Worm (Caenorhabditis elegans) whole organism, late embryonic: ENCODE measurements around the gene sel-8.

Experiments
- C08G9.2 ChIP-seq: sonication (generic microtip); optimal IDR thresholded peaks from 2 replicates; lab custom pipeline; 2016; ENCODE audit warnings: mild to moderate bottlenecking, missing genetic modification characterization, moderate library complexity, missing compliant biosample characterization
- K02D7.2 ChIP-seq: sonication (generic microtip); optimal IDR thresholded peaks from 2 replicates; lab custom pipeline; 2017; ENCODE audit warnings: mild to moderate bottlenecking, missing genetic modification characterization, missing compliant biosample characterization
- K09A11.1 ChIP-seq: sonication (generic microtip); optimal IDR thresholded peaks from 2 replicates; lab custom pipeline; 2017; ENCODE audit warnings: antibody characterized with exemption, mild to moderate bottlenecking, missing genetic modification characterization, missing compliant biosample characterization; ENCODE audit not compliant: insufficient read depth
- T23F11.4 ChIP-seq: fragments of 200-800 bp; sonication (Bioruptor generic); optimal IDR thresholded peaks from 2 replicates; lab custom pipeline; 2018; ENCODE audit warnings: mild to moderate bottlenecking, missing genetic modification characterization, missing compliant biosample characterization
- ahr-1 ChIP-seq: sonication (generic microtip); optimal IDR thresholded peaks from 2 replicates; lab custom pipeline; 2016; ENCODE audit warnings: missing genetic modification characterization, missing compliant biosample characterization
- ceh-18 ChIP-seq: sonication (generic microtip); optimal IDR thresholded peaks from 2 replicates; lab custom pipeline; 2016; ENCODE audit warnings: missing genetic modification characterization, missing compliant biosample characterization
- ceh-2 ChIP-seq: sonication (generic microtip); optimal IDR thresholded peaks from 2 replicates; lab custom pipeline; 2016; ENCODE audit warnings: missing genotype, missing genetic modification characterization, missing compliant biosample characterization
- ceh-22 ChIP-seq: sonication (generic microtip); optimal IDR thresholded peaks from 2 replicates; lab custom pipeline; 2017; ENCODE audit warnings: missing biosample characterization, missing genetic modification characterization
- ceh-24 ChIP-seq: sonication (generic microtip); optimal IDR thresholded peaks from 2 replicates; lab custom pipeline; 2016; ENCODE audit warnings: mild to moderate bottlenecking, missing genetic modification characterization, missing compliant biosample characterization
- ceh-30 ChIP-seq: fragments of 150-350 bp; optimal IDR thresholded peaks from 2 replicates; lab custom pipeline; 2014; ENCODE audit warnings: missing biosample characterization, missing genetic modification characterization
- ceh-31 ChIP-seq: sonication (generic microtip); optimal IDR thresholded peaks from 2 replicates; lab custom pipeline; 2016; ENCODE audit warnings: missing genetic modification characterization, missing compliant biosample characterization
- ceh-34 ChIP-seq: sonication (generic microtip); optimal IDR thresholded peaks from 2 replicates; lab custom pipeline; 2016; ENCODE audit warnings: mild to moderate bottlenecking, missing genetic modification characterization, missing compliant biosample characterization
- ceh-6 ChIP-seq: fragments of 200-800 bp; sonication (Bioruptor generic); optimal IDR thresholded peaks from 2 replicates; lab custom pipeline; 2018; ENCODE audit warnings: mild to moderate bottlenecking, missing genetic modification characterization, missing compliant biosample characterization
- dve-1 ChIP-seq: sonication (generic microtip); optimal IDR thresholded peaks from 2 replicates; lab custom pipeline; 2017; ENCODE audit warnings: antibody characterized with exemption, mild to moderate bottlenecking, missing genetic modification characterization, missing compliant biosample characterization
- elt-2 ChIP-seq: sonication (generic microtip); optimal IDR thresholded peaks from 2 replicates; lab custom pipeline; 2016; ENCODE audit warnings: missing genetic modification reagents, missing genetic modification characterization, missing compliant biosample characterization
- elt-4 ChIP-seq: sonication (generic microtip); optimal IDR thresholded peaks from 2 replicates; lab custom pipeline; 2016; ENCODE audit warnings: missing genetic modification characterization, missing compliant biosample characterization
- ets-4 ChIP-seq: sonication (generic microtip); optimal IDR thresholded peaks from 2 replicates; lab custom pipeline; 2016; ENCODE audit warnings: missing genetic modification characterization, missing compliant biosample characterization
- fax-1 ChIP-seq: sonication (generic microtip); optimal IDR thresholded peaks from 2 replicates; lab custom pipeline; 2016; ENCODE audit warnings: missing genotype, missing genetic modification characterization, missing compliant biosample characterization
- fkh-10 ChIP-seq: fragments of 150-350 bp; optimal IDR thresholded peaks from 2 replicates; lab custom pipeline; 2014; ENCODE audit warnings: missing biosample characterization, missing genetic modification reagents, missing genetic modification characterization
- gmeb-2 ChIP-seq: sonication (generic microtip); optimal IDR thresholded peaks from 2 replicates; lab custom pipeline; 2016; ENCODE audit warnings: missing genetic modification characterization, inconsistent platforms, missing compliant biosample characterization
- hlh-13 ChIP-seq: fragments of 200-800 bp; sonication (Bioruptor generic); optimal IDR thresholded peaks from 2 replicates; lab custom pipeline; 2018; ENCODE audit warnings: mild to moderate bottlenecking, missing genetic modification characterization, missing compliant biosample characterization
- hlh-15 ChIP-seq: sonication (generic microtip); optimal IDR thresholded peaks from 2 replicates; lab custom pipeline; 2016; ENCODE audit warnings: missing genetic modification characterization, missing compliant biosample characterization
- hlh-30 ChIP-seq: sonication (generic microtip); optimal IDR thresholded peaks from 2 replicates; lab custom pipeline; 2017; ENCODE audit warnings: antibody characterized with exemption, missing genetic modification characterization, missing compliant biosample characterization; ENCODE audit not compliant: insufficient read depth
- hlh-6 ChIP-seq: sonication (generic microtip); optimal IDR thresholded peaks from 2 replicates; lab custom pipeline; 2016; ENCODE audit warnings: missing genotype, missing genetic modification characterization, missing compliant biosample characterization
- hlh-8 ChIP-seq: sonication (generic microtip); optimal IDR thresholded peaks from 2 replicates; lab custom pipeline; 2016; ENCODE audit warnings: missing genotype, missing genetic modification characterization, missing compliant biosample characterization
- lim-6 ChIP-seq: sonication (generic microtip); optimal IDR thresholded peaks from 2 replicates; lab custom pipeline; 2016; ENCODE audit warnings: missing genetic modification characterization, missing compliant biosample characterization
- lin-11 ChIP-seq: fragments of 200-800 bp; sonication (Bioruptor generic); optimal IDR thresholded peaks from 2 replicates; lab custom pipeline; 2018; ENCODE audit warnings: mild to moderate bottlenecking, missing genetic modification characterization, missing compliant biosample characterization
- nfya-1 ChIP-seq: sonication (generic microtip); optimal IDR thresholded peaks from 2 replicates; lab custom pipeline; 2017; ENCODE audit warnings: missing genetic modification characterization, mild to moderate bottlenecking, missing compliant biosample characterization, antibody characterized with exemption, moderate library complexity
- nhr-11 ChIP-seq: fragments of 150-350 bp; optimal IDR thresholded peaks from 2 replicates; lab custom pipeline; 2014; ENCODE audit warnings: missing biosample characterization, missing genetic modification characterization
- pag-3 ChIP-seq: sonication (generic microtip); optimal IDR thresholded peaks from 2 replicates; lab custom pipeline; 2016; ENCODE audit warnings: missing compliant biosample characterization, missing genetic modification characterization, borderline replicate concordance
- pha-2 ChIP-seq: sonication (generic microtip); optimal IDR thresholded peaks from 2 replicates; lab custom pipeline; 2017; ENCODE audit warnings: mild to moderate bottlenecking, missing genetic modification characterization, missing compliant biosample characterization
- sox-4 ChIP-seq: sonication (generic microtip); optimal IDR thresholded peaks from 2 replicates; lab custom pipeline; 2017; ENCODE audit warnings: mild to moderate bottlenecking, missing genetic modification characterization, inconsistent platforms, missing compliant biosample characterization
- syd-9 ChIP-seq: sonication (generic microtip); optimal IDR thresholded peaks from 2 replicates; lab custom pipeline; 2016; ENCODE audit warnings: mild to moderate bottlenecking, missing genetic modification characterization, moderate library complexity, missing compliant biosample characterization
- tbx-7 ChIP-seq: sonication (generic microtip); optimal IDR thresholded peaks from 2 replicates; lab custom pipeline; 2016; ENCODE audit warnings: missing genotype, missing genetic modification characterization, missing compliant biosample characterization
- unc-3 ChIP-seq, 2 experiments: fragments of 200-800 bp in 1 of 2; sonication (Bioruptor generic) in 1 of 2; sonication (generic microtip) in 1 of 2; conservative IDR thresholded peaks in 1 of 2; optimal IDR thresholded peaks in 1 of 2; 2 replicates each; pipeline versions ENCODE4 v1.3.6 to Lab custom; 2016 to 2022; ENCODE audit warnings: missing compliant biosample characterization in 2 of 2, missing genetic modification characterization in 2 of 2, missing genetic modification reagents in 1 of 2
- unc-42 ChIP-seq: sonication (generic microtip); optimal IDR thresholded peaks from 2 replicates; lab custom pipeline; 2016; ENCODE audit warnings: missing genotype, missing genetic modification characterization, missing compliant biosample characterization
- unc-55 ChIP-seq: sonication (generic microtip); optimal IDR thresholded peaks from 2 replicates; lab custom pipeline; 2017; ENCODE audit warnings: missing biosample characterization, missing genetic modification reagents, missing genetic modification characterization
- unc-86 ChIP-seq: sonication (generic microtip); optimal IDR thresholded peaks from 2 replicates; lab custom pipeline; 2016; ENCODE audit warnings: missing genetic modification characterization, missing compliant biosample characterization

Gene sel-8

DNA sequence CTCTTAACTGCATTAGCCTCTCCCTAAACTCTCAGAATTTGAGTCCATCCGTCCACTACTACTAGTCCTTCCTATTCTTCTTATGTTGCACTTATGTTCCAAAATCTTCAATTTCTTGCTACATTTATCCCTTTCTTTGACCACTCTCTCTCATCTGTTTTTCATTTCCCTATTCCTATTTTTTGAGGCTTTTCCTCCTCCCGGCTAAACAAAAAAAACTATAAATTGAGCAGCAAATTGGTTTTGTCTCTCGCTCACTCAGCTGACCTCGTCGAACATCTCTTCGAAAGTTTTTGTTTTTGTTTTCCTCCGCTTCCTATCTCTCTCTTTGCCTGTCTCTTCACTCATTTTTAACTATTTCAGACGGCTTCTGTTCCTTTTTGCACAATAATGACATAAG, 36.6 kb downstream of the sel-8 start, which contains the start of gene ptp-1:
ptp-1 (plus strand) TSS at position 358 of the 400 bp plus-strand sequence.
- peak; percentile 30 for TF ChIP-seq unc-42 (tag; lab: Kevin White, UChicago)
- TF ChIP-seq ceh-6 (GFP tag; lab: Kevin White, UChicago), result no peak
- TF ChIP-seq ceh-22 (tag; lab: Kevin White, UChicago), result no peak
- no peak for TF ChIP-seq unc-55
- TF ChIP-seq lim-6 (tag; lab: Kevin White, UChicago), result no peak

DNA sequence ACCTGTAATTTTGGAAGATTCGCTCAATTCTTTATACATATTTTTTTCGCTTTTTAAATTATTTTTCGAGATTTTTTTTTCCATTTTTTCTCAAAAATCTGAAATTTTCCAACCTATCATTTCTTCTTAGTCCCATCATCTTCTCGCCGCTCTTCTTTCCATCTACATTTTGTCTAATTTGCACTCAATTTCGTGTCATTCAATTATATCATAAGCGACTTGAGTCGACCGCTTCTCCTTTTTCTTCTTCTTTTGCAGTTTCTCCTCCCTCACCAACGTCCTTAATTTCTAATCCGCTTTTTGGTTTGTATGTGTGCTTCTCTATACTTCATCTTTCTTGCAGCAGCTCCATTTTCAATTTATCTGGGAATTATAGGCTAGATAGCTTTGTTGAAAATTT, 38.8 kb downstream of the sel-8 start:
- peak; percentile 73 for TF ChIP-seq unc-42 (tag; lab: Kevin White, UChicago)
- no peak for TF ChIP-seq hlh-30 (tag; lab: Kevin White, UChicago)

DNA sequence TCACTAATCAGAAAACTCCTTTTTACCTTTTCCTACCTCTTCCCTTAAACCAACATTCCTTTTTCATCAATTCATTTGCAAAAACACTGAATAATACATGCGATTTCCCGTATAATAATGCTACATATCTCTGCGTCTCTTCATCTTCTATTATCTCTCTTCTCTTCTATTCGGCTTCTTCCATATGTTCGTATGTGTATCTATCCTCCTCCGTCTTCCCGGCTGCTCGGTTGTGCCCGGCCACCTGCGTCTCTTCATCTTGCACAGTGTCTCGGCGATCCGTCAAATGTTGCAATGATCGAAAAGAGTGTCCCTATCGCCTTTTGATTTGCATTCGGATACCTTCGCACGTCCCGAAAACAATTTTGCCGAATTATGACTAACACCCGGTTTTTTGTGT, 43.6 kb downstream of the sel-8 start:
- TF ChIP-seq K02D7.2 (tag; lab: Kevin White, UChicago) (no peak), ceh-24 (tag; lab: Kevin White, UChicago) (no peak), hlh-13 (GFP tag; lab: Kevin White, UChicago) (no peak), K09A11.1 (tag; lab: Kevin White, UChicago) (no peak), tbx-7 (tag; lab: Kevin White, UChicago) (no peak), ceh-18 (tag; lab: Kevin White, UChicago) (peak; percentile 3), ceh-34 (tag; lab: Kevin White, UChicago) (peak; percentile 64), unc-3 (GFP tag; conservative IDR thresholded peaks at IDR 0.05; lab: Robert Waterston, UW) (no peak), unc-3 (tag; optimal IDR thresholded peaks at IDR 0.05; lab: Kevin White, UChicago) (no peak), nfya-1 (tag; lab: Kevin White, UChicago) (peak; percentile 6), fax-1 (no peak), fkh-10 (GFP tag; lab: Kevin White, UChicago) (no peak), ets-4 (tag; lab: Kevin White, UChicago) (no peak), pha-2 (peak; percentile 8), ahr-1 (no peak), elt-4 (tag; lab: Kevin White, UChicago) (no peak), ceh-2 (tag; lab: Kevin White, UChicago) (no peak), hlh-30 (tag; lab: Kevin White, UChicago) (no peak), nhr-11 (no peak), ceh-22 (tag; lab: Kevin White, UChicago) (no peak), ceh-30 (tag; lab: Kevin White, UChicago) (no peak), T23F11.4 (GFP tag; lab: Kevin White, UChicago) (no peak), elt-2 (tag; lab: Kevin White, UChicago) (no peak), unc-86 (tag; lab: Kevin White, UChicago) (no peak), syd-9 (no peak), ceh-31 (tag; lab: Kevin White, UChicago) (peak; percentile 1), pag-3 (tag; lab: Kevin White, UChicago) (no peak), lin-11 (tag; lab: Kevin White, UChicago) (no peak), dve-1 (tag; lab: Kevin White, UChicago) (no peak), hlh-8 (peak; percentile 74), hlh-6 (tag; lab: Kevin White, UChicago) (no peak), hlh-15 (tag; lab: Kevin White, UChicago) (no peak)

DNA sequence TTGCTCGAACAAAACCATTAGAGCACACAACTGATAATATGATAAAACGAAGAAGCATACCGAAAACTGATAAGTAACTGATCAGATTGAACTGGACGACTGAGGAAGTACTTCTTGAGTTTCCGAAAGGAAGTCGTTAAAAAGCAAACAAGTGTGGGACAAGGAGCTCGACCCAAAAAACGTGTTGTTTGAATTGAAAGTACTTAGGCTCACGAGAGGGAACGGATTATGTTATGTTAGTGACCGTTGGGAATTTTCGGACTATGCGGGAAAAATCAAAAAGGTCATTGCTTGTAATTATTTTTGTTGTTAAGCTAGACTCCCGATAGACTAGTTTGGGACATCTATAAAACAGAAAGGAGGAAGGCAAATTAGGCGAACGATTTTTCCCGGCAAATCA, 45.3 kb downstream of the sel-8 start, which contains the start of gene C48D5.3:
C48D5.3 (minus strand) TSS at position 101 of the 400 bp plus-strand sequence.
- no peak for TF ChIP-seq unc-86 (tag; lab: Kevin White, UChicago)
- no peak for TF ChIP-seq ceh-24 (tag; lab: Kevin White, UChicago)
- TF ChIP-seq sox-4, result no peak
- TF ChIP-seq tbx-7 (tag; lab: Kevin White, UChicago), result no peak
- no peak for TF ChIP-seq fkh-10 (GFP tag; lab: Kevin White, UChicago)
- TF ChIP-seq gmeb-2 (tag; lab: Kevin White, UChicago), result no peak
- no peak for TF ChIP-seq C08G9.2 (tag; lab: Kevin White, UChicago)
- TF ChIP-seq ceh-2 (tag; lab: Kevin White, UChicago), result no peak
- no peak for TF ChIP-seq T23F11.4 (GFP tag; lab: Kevin White, UChicago)
